Worm (Caenorhabditis elegans): Measurements from ENCODE around the gene srbc-10.
"Not testable (repeated sequence)": the region's sequence is repeated elsewhere in the genome, so short reads cannot be mapped to it uniquely, and the experiment has no call there.

Gene srbc-10

ce11 chrV:7455008-7455407 lies 37.8 kb downstream of the srbc-10 start, which contains the start of gene F25E5.2:
Gene F25E5.2 (plus strand): TSS chrV:7455308.
- TF ChIP-seq nhr-11 (tag; optimal IDR thresholded peaks at IDR 0.05) (no peak), dsc-1 (tag; optimal IDR thresholded peaks at IDR 0.05) (no peak), unc-30 (tag; optimal IDR thresholded peaks at IDR 0.05) (no peak), nhr-19 (GFP tag; conservative IDR thresholded peaks at IDR 0.05) (no peak)

- TF ChIP-seq vab-15 (tag; optimal IDR thresholded peaks at IDR 0.05) (no peak), aly-2 (tag; optimal IDR thresholded peaks at IDR 0.05) (no peak), snpc-4 (tag; optimal IDR thresholded peaks at IDR 0.05) (no peak), lsy-2 (tag; optimal IDR thresholded peaks at IDR 0.05) (no peak), ama-1 (optimal IDR thresholded peaks at IDR 0.05) (no peak), nhr-237 (tag; optimal IDR thresholded peaks at IDR 0.05) (no peak), zag-1 (tag; optimal IDR thresholded peaks at IDR 0.05) (no peak), dsc-1 (tag; optimal IDR thresholded peaks at IDR 0.05) (no peak), mef-2 (tag; optimal IDR thresholded peaks at IDR 0.05) (no peak), ztf-4 (tag; optimal IDR thresholded peaks at IDR 0.05) (no peak), mdl-1 (tag; optimal IDR thresholded peaks at IDR 0.05) (no peak), rnt-1 (tag; optimal IDR thresholded peaks at IDR 0.05) (no peak)
These were observed 38.6 kb downstream of the srbc-10 start, which contains the start of gene try-8 for ce11 chrV:7454236-7454635. Gene try-8 (minus strand): TSS chrV:7454336.

ce11 chrV:7451421-7451820 lies 41.4 kb downstream of the srbc-10 start, which contains the start of gene try-11:
Gene try-11 (plus strand): TSS chrV:7451721.
- no peak for TF ChIP-seq alr-1 (tag; optimal IDR thresholded peaks at IDR 0.05; ENCODE audit: borderline replicate concordance)
- no peak for TF ChIP-seq snpc-4 (tag; optimal IDR thresholded peaks at IDR 0.05)
- TF ChIP-seq nhr-85 (tag), result no peak
- no peak for TF ChIP-seq efl-1 (optimal IDR thresholded peaks at IDR 0.05)
- TF ChIP-seq efl-1 (GFP tag; optimal IDR thresholded peaks at IDR 0.05 in 1 of 2), result peak in 1 of 2 experiments; percentile 24

- TF ChIP-seq efl-1 (optimal IDR thresholded peaks at IDR 0.05) (no peak), efl-1 (GFP tag; optimal IDR thresholded peaks at IDR 0.05 in 1 of 2) (peak in 1 of 2 experiments; percentile 58), mdl-1 (tag; optimal IDR thresholded peaks at IDR 0.05) (no peak)
These were observed 43.5 kb downstream of the srbc-10 start, which contains the start of gene try-12 for ce11 chrV:7449303-7449827. Gene try-12 (plus strand): TSS chrV:7449353.

ce11 chrV:7446965-7447364 lies 45.9 kb downstream of the srbc-10 start, which contains the start of gene F25E5.5:
Gene F25E5.5 (plus strand): TSS chrV:7447265.
- peak; percentile 17 for TF ChIP-seq blmp-1 (tag; optimal IDR thresholded peaks at IDR 0.05)
- no peak for TF ChIP-seq nhr-84 (tag; optimal IDR thresholded peaks at IDR 0.05)
- TF ChIP-seq snu-23 (GFP tag; optimal IDR thresholded peaks at IDR 0.05), result no peak

- not testable (repeated sequence) for TF ChIP-seq nhr-20 (tag; optimal IDR thresholded peaks at IDR 0.05); ama-1 (optimal IDR thresholded peaks at IDR 0.05); ceh-82 (tag; optimal IDR thresholded peaks at IDR 0.05)
These were observed 48.5 kb downstream of the srbc-10 start, which contains the start of gene nhr-141 for ce11 chrV:7444331-7444730. Gene nhr-141 (plus strand): TSS chrV:7444661.

ce11 chrV:7443480-7443879 lies 49.3 kb downstream of the srbc-10 start:
- peak; percentile 53; the same call in 1 of the 2 replicates for TF ChIP-seq unc-98 (GFP tag; IDR thresholded peaks at IDR 0.05)
- TF ChIP-seq mab-9 (GFP tag; IDR thresholded peaks at IDR 0.05), result peak; percentile 75
- 0 out of 2 replicates have a peak, but pooled peaks have one; percentile 52 for TF ChIP-seq ets-5 (GFP tag; IDR thresholded peaks at IDR 0.05)

Measured in whole organism, L1 larva.